Worm (Caenorhabditis elegans): ENCODE data around the gene fahd-1.

fahd-1 gene

ce11 chrIII:7858407-7859029 lies 33.5 kb upstream of the fahd-1 start, which contains the start of the genes coq-5 and ufm-1 (continued):
- no peak for TF ChIP-seq lim-7 (GFP tag; IDR thresholded peaks at IDR 0.05)
- TF ChIP-seq vab-7 (GFP tag; IDR thresholded peaks at IDR 0.05), result no peak
- TF ChIP-seq hif-1 (tag; optimal IDR thresholded peaks at IDR 0.05), result peak in 1 of 2 experiments; percentile 72
- TF ChIP-seq dmd-6 (GFP tag; IDR thresholded peaks at IDR 0.05), result no peak; the same call in 1 of the 2 replicates
- peak; percentile 35 for TF ChIP-seq mes-2 (tag; optimal IDR thresholded peaks at IDR 0.05; ENCODE audit: poor library complexity, severe bottlenecking)
- TF ChIP-seq nhr-237 (tag; optimal IDR thresholded peaks at IDR 0.05), result no peak
- TF ChIP-seq hlh-30 (tag; optimal IDR thresholded peaks at IDR 0.05; ENCODE audit: insufficient read depth), result no peak
- TF ChIP-seq unc-130 (GFP tag; optimal IDR thresholded peaks at IDR 0.05), result peak; percentile 78
- TF ChIP-seq lsy-2 (tag; optimal IDR thresholded peaks at IDR 0.05), result peak in 1 of 2 experiments; percentile 18
- TF ChIP-seq mdl-1 (tag; optimal IDR thresholded peaks at IDR 0.05), result no peak
- TF ChIP-seq fkh-10 (GFP tag; optimal IDR thresholded peaks at IDR 0.05), result no peak
- no peak for TF ChIP-seq gei-8 (GFP tag; optimal IDR thresholded peaks at IDR 0.05)
- TF ChIP-seq daf-19 (GFP tag; conservative IDR thresholded peaks at IDR 0.05), result no peak
- TF ChIP-seq T20F7.1 (GFP tag; optimal IDR thresholded peaks at IDR 0.05), result peak; percentile 58
- TF ChIP-seq nhr-42 (GFP tag; IDR thresholded peaks at IDR 0.05), result no peak
- TF ChIP-seq lin-29 (GFP tag; IDR thresholded peaks at IDR 0.05), result no peak
- no peak for TF ChIP-seq duxl-1 (tag; optimal IDR thresholded peaks at IDR 0.05; ENCODE audit: poor library complexity)
- TF ChIP-seq zfp-3 (GFP tag; conservative IDR thresholded peaks at IDR 0.05), result no peak
- TF ChIP-seq spr-3 (GFP tag; optimal IDR thresholded peaks at IDR 0.05), result no peak
- no peak for TF ChIP-seq spr-1 (tag; optimal IDR thresholded peaks at IDR 0.05)
- no peak for TF ChIP-seq madf-9 (GFP tag; conservative IDR thresholded peaks at IDR 0.05)
- peak; percentile 1 for TF ChIP-seq mep-1 (tag; optimal IDR thresholded peaks at IDR 0.05)
- TF ChIP-seq ceh-28 (tag; optimal IDR thresholded peaks at IDR 0.05), result no peak
- TF ChIP-seq cey-2 (tag; optimal IDR thresholded peaks at IDR 0.05; ENCODE audit: borderline replicate concordance, insufficient read depth), result no peak
- no peak for TF ChIP-seq set-16 (GFP tag; IDR thresholded peaks at IDR 0.05)

- TF ChIP-seq nhr-76 (tag; optimal IDR thresholded peaks at IDR 0.05) (no peak), lin-29 (GFP tag; IDR thresholded peaks at IDR 0.05) (no peak), duxl-1 (tag; optimal IDR thresholded peaks at IDR 0.05; ENCODE audit: poor library complexity) (no peak), Y5F2A.4 (GFP tag; optimal IDR thresholded peaks at IDR 0.05) (no peak), fkh-10 (GFP tag; optimal IDR thresholded peaks at IDR 0.05) (no peak), mdt-29 (GFP tag; IDR thresholded peaks at IDR 0.05) (no peak)
Measured at ce11 chrIII:7859313-7859712, 32.7 kb upstream of the fahd-1 start, which contains the start of gene tomm-7. Gene tomm-7, plus strand, starts transcription at chrIII:7859613.

DNA sequence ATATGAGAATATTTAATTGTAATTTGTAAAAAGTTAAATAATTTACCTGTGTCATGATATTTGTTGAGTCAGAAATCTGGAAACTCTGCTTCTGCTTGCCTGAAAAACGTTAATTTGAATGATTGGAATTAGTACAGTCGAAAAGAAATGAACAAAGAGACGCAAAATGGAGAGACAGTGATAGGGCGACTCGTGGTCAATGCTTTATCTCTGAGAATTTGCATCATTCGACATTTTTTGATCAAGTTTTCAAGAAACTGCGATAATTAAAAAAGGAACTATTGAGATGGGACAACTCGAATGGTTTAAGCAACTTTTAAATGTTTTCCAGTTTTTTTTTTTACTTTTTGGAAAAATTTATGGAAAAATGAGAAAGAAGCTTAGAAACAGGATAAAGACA lies 31.2 kb upstream of the fahd-1 start, which contains the start of gene cuc-1:
cuc-1 (minus strand) TSS at position 101 of the 400 bp plus-strand sequence.
- TF ChIP-seq pha-4 (GFP tag; IDR thresholded peaks at IDR 0.05), result no peak
- TF ChIP-seq pha-4 (tag; optimal IDR thresholded peaks at IDR 0.05), result no peak
- peak; percentile 3 for TF ChIP-seq hlh-11 (tag; optimal IDR thresholded peaks at IDR 0.05)
- no peak for TF ChIP-seq daf-16 (GFP tag; optimal IDR thresholded peaks at IDR 0.05)
- peak; percentile 5 for TF ChIP-seq daf-16 (tag; optimal IDR thresholded peaks at IDR 0.05)
- peak; percentile 31 for TF ChIP-seq hlh-30 (tag; optimal IDR thresholded peaks at IDR 0.05; ENCODE audit: insufficient read depth)

DNA sequence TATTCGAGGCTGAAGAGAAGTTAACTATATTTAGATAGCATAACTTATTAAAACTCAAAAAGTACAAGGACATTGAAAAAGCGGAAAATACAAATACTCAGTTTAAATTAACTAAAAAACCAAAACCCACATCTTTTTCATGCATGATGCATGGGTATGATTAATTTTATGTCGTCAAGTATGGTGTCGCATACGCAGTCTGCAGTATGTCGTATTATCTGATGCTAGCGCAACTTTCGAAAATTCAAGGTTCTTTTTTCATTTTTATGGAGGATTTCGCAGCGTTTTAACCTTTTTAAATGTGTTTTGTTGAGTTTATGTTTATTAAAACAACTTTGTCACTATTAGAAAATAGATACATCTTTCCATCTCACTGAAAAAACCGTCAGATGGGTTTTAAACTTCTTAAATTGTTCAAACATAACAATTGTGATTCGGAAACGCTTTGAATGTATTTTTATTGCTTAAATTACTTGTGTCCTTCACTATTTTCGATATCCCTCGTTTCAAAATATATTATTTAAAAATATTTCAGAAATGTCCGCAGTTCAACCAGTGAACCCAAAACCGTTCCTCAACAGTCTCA lies 30.4 kb upstream of the fahd-1 start, which contains the start of gene snr-5:
snr-5 (plus strand) TSS at position 536 of the 586 bp plus-strand sequence.
- no peak for TF ChIP-seq daf-16 (GFP tag; optimal IDR thresholded peaks at IDR 0.05)
- TF ChIP-seq daf-16 (tag; optimal IDR thresholded peaks at IDR 0.05), result peak; percentile 10
- peak; percentile 48 for TF ChIP-seq mes-2 (tag; optimal IDR thresholded peaks at IDR 0.05; ENCODE audit: poor library complexity, severe bottlenecking)
- peak in 1 of 2 experiments; percentile 46 for TF ChIP-seq lsy-2 (tag; optimal IDR thresholded peaks at IDR 0.05)
- TF ChIP-seq dpl-1 (GFP tag; optimal IDR thresholded peaks at IDR 0.05), result peak; percentile 29
- TF ChIP-seq ceh-62 (tag; optimal IDR thresholded peaks at IDR 0.05), result no peak
- no peak for TF ChIP-seq nhr-48 (tag; optimal IDR thresholded peaks at IDR 0.05)

Measured in whole organism, L4 larva.